Worm (Caenorhabditis elegans): ENCODE results near the gene nhr-50.

ce11 chrV:15967542-15967941 lies 32.9 kb downstream of the nhr-50 start, which contains the start of gene sri-1:
- TF ChIP-seq tbx-11 (GFP tag; IDR thresholded peaks at IDR 0.05) (no peak), ama-1 (optimal IDR thresholded peaks at IDR 0.05) (no peak), tra-4 (tag; optimal IDR thresholded peaks at IDR 0.05) (no peak), hmg-4 (GFP tag; optimal IDR thresholded peaks at IDR 0.05) (no peak)

All from whole organism, early embryonic.